Worm (Caenorhabditis elegans): ENCODE measurements around the gene T08A9.13.
"Not testable (repeated sequence)": the region's sequence is repeated elsewhere in the genome, so short reads cannot be mapped to it uniquely, and the experiment has no call there.

The T08A9.13 gene

DNA sequence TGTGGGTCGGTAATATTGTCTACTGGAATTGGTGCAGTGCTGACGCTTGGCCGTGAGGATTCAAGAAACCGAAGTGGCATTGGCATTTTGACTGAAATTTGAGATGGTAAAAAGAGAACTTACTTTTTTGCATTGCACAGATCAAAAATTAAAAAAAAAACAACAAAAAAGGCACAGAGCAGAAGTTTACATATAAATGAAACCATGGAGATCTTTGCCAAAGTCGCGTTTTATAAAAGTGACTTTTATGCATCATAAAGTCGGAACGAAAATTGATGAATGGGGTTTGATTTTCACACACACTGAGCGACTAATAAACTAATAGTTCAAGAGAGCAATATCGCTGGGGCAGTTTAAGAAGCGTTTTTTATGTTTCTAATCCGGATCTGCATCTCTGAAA, at the start of gene T08A9.13:
Gene T08A9.13 (minus strand): TSS at position 101 of the 400 bp plus-strand sequence.
- no peak for TF ChIP-seq ztf-4 (tag; optimal IDR thresholded peaks at IDR 0.05)
- TF ChIP-seq ceh-63 (GFP tag; optimal IDR thresholded peaks at IDR 0.05), result no peak
- no peak for TF ChIP-seq mdl-1 (tag; optimal IDR thresholded peaks at IDR 0.05)
- TF ChIP-seq ceh-90 (tag; optimal IDR thresholded peaks at IDR 0.05), result no peak
- no peak for TF ChIP-seq unc-130 (tag; optimal IDR thresholded peaks at IDR 0.05)
- TF ChIP-seq lin-14 (GFP tag; optimal IDR thresholded peaks at IDR 0.05), result no peak
- no peak for TF ChIP-seq efl-1 (optimal IDR thresholded peaks at IDR 0.05)
- no peak for TF ChIP-seq efl-1 (GFP tag; optimal IDR thresholded peaks at IDR 0.05 in 1 of 2)
- TF ChIP-seq zag-1 (tag; optimal IDR thresholded peaks at IDR 0.05), result no peak
- TF ChIP-seq jun-1 (tag; optimal IDR thresholded peaks at IDR 0.05), result no peak
- TF ChIP-seq Y116A8C.19 (tag; optimal IDR thresholded peaks at IDR 0.05; ENCODE audit: borderline replicate concordance), result no peak
- no peak for TF ChIP-seq C04F5.9 (tag; optimal IDR thresholded peaks at IDR 0.05)
- TF ChIP-seq nhr-47 (tag; optimal IDR thresholded peaks at IDR 0.05), result no peak
- no peak for TF ChIP-seq hlh-4 (tag; optimal IDR thresholded peaks at IDR 0.05)
- TF ChIP-seq F16B12.6 (tag; optimal IDR thresholded peaks at IDR 0.05), result no peak

DNA sequence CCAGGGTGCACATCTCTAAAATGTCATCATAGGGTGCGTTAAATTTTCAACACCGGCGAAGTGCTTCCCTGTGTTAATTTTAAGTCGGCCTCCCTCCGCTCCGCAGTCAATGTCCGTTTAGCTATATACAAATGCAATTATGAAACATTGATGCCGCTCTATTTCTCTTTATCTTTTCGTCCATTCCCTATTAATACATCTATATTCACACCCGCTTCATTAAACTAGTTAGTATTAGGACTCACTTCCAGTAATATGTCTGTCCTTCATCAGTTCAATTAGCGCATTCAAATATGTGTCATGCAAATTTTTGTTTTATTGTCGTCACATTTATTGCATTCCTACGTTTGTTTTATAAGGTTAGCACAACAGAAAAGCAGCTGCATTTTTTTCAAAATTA, 49.7 kb upstream of the T08A9.13 start:
- TF ChIP-seq lin-15B (tag; optimal IDR thresholded peaks at IDR 0.05) (no peak), nhr-20 (tag; optimal IDR thresholded peaks at IDR 0.05) (no peak), ceh-82 (tag; optimal IDR thresholded peaks at IDR 0.05) (no peak), lin-39 (tag; optimal IDR thresholded peaks at IDR 0.05) (no peak), sup-37 (GFP tag; optimal IDR thresholded peaks at IDR 0.05) (no peak), nhr-11 (tag; optimal IDR thresholded peaks at IDR 0.05) (no peak), unc-62 (GFP tag; optimal IDR thresholded peaks at IDR 0.05) (no peak), grh-1 (GFP tag; IDR thresholded peaks at IDR 0.05) (no peak), ceh-90 (tag; optimal IDR thresholded peaks at IDR 0.05) (no peak), nhr-84 (tag; optimal IDR thresholded peaks at IDR 0.05) (no peak), nhr-85 (tag) (no peak), skn-1 (tag; optimal IDR thresholded peaks at IDR 0.05) (no peak), lin-35 (GFP tag; optimal IDR thresholded peaks at IDR 0.05) (no peak), C16A3.4 (tag; optimal IDR thresholded peaks at IDR 0.05) (no peak), blmp-1 (tag; optimal IDR thresholded peaks at IDR 0.05) (no peak), alr-1 (tag; optimal IDR thresholded peaks at IDR 0.05; ENCODE audit: borderline replicate concordance) (no peak), Y116A8C.19 (tag; optimal IDR thresholded peaks at IDR 0.05; ENCODE audit: borderline replicate concordance) (no peak), swsn-7 (tag; optimal IDR thresholded peaks at IDR 0.05) (no peak), snu-23 (GFP tag; optimal IDR thresholded peaks at IDR 0.05) (no peak)

DNA sequence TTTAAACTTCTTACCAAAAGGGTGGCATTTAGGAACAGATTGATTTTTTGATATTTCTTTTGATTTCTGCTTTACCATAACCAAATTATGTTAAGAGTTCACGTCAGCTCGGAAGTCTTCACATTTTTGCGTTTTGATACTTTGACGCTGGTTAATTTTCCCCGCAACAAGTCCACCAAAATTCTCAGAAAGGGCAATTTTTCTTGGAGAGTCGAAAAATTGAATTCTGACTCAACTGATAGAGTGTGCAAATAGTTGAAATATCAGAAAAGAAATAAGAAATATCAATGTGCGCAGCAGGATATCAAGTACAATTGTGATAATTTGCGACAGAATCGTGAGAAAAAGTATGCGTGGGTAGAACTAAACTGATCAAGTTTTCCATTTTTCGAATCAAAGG, 47.5 kb upstream of the T08A9.13 start:
- peak; percentile 84 for TF ChIP-seq fkh-8 (tag; optimal IDR thresholded peaks at IDR 0.05)
- no peak for TF ChIP-seq tlp-1 (tag; optimal IDR thresholded peaks at IDR 0.05)
- peak; percentile 41 for TF ChIP-seq nhr-47 (tag; optimal IDR thresholded peaks at IDR 0.05)
- TF ChIP-seq nhr-71 (tag; optimal IDR thresholded peaks at IDR 0.05), result peak; percentile 50

DNA sequence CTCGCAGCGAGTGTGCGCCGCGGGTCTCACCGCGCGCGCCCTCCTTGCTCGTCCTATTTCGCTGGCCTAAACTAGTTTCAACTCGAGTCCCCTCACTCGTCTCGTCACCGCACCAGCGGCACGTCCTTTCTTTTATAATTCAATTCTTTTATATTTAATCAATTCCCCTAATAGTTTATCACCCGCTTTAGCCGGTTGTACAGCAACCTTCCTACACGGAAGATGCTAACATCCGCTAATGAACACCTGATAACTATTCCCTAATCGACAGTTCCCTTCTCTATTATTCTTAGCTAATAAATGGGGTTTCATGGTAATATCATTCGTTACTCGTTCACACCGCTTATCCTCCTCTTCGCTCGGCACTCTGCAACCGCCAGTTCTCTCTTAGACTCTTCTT, 43.0 kb upstream of the T08A9.13 start, which contains the start of gene C56G3.2:
Gene C56G3.2 (plus strand): TSS at position 301 of the 400 bp plus-strand sequence.
- TF ChIP-seq F16B12.6, nhr-77, aly-2 (tag; optimal IDR thresholded peaks at IDR 0.05): not testable (repeated sequence)

DNA sequence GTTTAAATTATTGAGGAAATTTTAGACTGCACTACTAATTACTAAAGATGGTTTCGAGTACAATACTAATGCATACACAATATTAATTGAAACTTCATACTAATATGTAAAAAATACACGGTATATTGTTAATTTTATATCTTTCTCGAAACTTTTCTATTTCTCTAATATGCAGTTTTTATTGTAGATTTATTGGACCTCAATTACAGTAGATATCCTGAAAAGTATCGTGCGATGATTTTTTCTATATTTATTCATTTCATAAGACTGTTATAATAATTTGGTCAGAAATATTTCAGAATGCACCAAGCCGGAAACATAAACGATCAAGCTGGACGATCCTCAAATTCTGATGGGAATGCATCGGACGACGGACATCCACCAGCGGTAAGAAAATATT, 21.5 kb upstream of the T08A9.13 start, which contains the start of gene C07D8.5:
Gene C07D8.5 (plus strand): TSS at position 301 of the 400 bp plus-strand sequence.
- TF ChIP-seq aha-1 (tag; optimal IDR thresholded peaks at IDR 0.05) (no peak), fkh-10 (GFP tag; optimal IDR thresholded peaks at IDR 0.05) (no peak), mef-2 (tag; optimal IDR thresholded peaks at IDR 0.05) (no peak), snpc-4 (tag; optimal IDR thresholded peaks at IDR 0.05) (no peak), unc-30 (tag; optimal IDR thresholded peaks at IDR 0.05) (no peak)
